Worm (Caenorhabditis elegans) whole organism, L3 larva: ENCODE data around the gene mlt-7.

ENCODE experiments used
- nhr-12 ChIP-seq: fragments of 150-350 bp; optimal IDR thresholded peaks from 2 replicates; lab custom pipeline; 2014; ENCODE audit warnings: missing biosample characterization, missing genetic modification characterization
- ztf-11 ChIP-seq: fragments of 150-350 bp; optimal IDR thresholded peaks from 2 replicates; lab custom pipeline; 2014; ENCODE audit warnings: missing biosample characterization, missing genetic modification characterization

ce11 chrII:4441278-4441677 is 48.5 kb downstream of the mlt-7 start:
- no peak for TF ChIP-seq nhr-12 (tag; lab: Kevin White, UChicago)
- no peak for TF ChIP-seq ztf-11 (tag; lab: Kevin White, UChicago)
